Fruit fly (Drosophila melanogaster): ENCODE measurements around the gene CG14142.

- no peak for TF ChIP-seq Hr83 (GFP tag; optimal IDR thresholded peaks at IDR 0.05; ENCODE audit: poor library complexity, severe bottlenecking)
- no peak for TF ChIP-seq woc (GFP tag; optimal IDR thresholded peaks at IDR 0.05)
- TF ChIP-seq Vsx2 (GFP tag; optimal IDR thresholded peaks at IDR 0.05; ENCODE audit: partially characterized antibody), result no peak
- no peak for TF ChIP-seq h (GFP tag; optimal IDR thresholded peaks at IDR 0.05)
- no peak for TF ChIP-seq foxo (GFP tag; optimal IDR thresholded peaks at IDR 0.05)
- TF ChIP-seq pan (optimal IDR thresholded peaks at IDR 0.05), result no peak
- no peak for TF ChIP-seq CrebA (GFP tag; optimal IDR thresholded peaks at IDR 0.05; ENCODE audit: borderline replicate concordance)
- no peak for TF ChIP-seq fru (GFP tag; optimal IDR thresholded peaks at IDR 0.05)
Measured at dm6 chr3L:11147675-11148074, 25.6 kb upstream of the CG14142 start.
